Worm (Caenorhabditis elegans) whole organism, young adult: Measurements from ENCODE around the gene F10E9.3.
"Not testable (repeated sequence)": the region's sequence is repeated elsewhere in the genome, so short reads cannot be mapped to it uniquely, and the experiment has no call there.

ENCODE experiments used
- lir-1 ChIP-seq: fragments of 200-800 bp; sonication (Bioruptor generic); conservative IDR thresholded peaks from 2 replicates; pipeline ENCODE4 v1.3.6; 2022; ENCODE audit warnings: missing genetic modification reagents, missing genetic modification characterization, missing compliant biosample characterization
- rpc-1 ChIP-seq, 2 experiments: fragments of 150-350 bp in 1 of 2; sonication (generic microtip) in 1 of 2; optimal IDR thresholded peaks; 2 replicates each; lab custom pipeline; 2014 to 2018; ENCODE audit warnings: missing biosample characterization in 1 of 2, missing genetic modification characterization in 1 of 2, missing genetic modification reagents in 1 of 2, missing genotype in 1 of 2
- somi-1 ChIP-seq: fragments of 200-800 bp; sonication (Bioruptor generic); optimal IDR thresholded peaks from 2 replicates; lab custom pipeline; 2018; ENCODE audit warnings: mild to moderate bottlenecking, missing genetic modification characterization, missing compliant biosample characterization

- not testable (repeated sequence) for TF ChIP-seq somi-1; rpc-1 (optimal IDR thresholded peaks at IDR 0.05; lab: Kevin White, UChicago); rpc-1 (tag; optimal IDR thresholded peaks at IDR 0.05; lab: Kevin White, UChicago); lir-1 (GFP tag; lab: Robert Waterston, UW)
Observed at ce11 chrIII:8344283-8344682, 33.5 kb downstream of the F10E9.3 start, which contains the start of gene ZC262.7.
